Fruit fly (Drosophila melanogaster) whole organism, embryonic: ENCODE results near the gene ph-d.

Source experiments
- BEAF-32 ChIP-seq: fragments of 200-800 bp; sonication (Bioruptor generic); optimal IDR thresholded peaks from 3 replicates; lab custom pipeline; 2017; ENCODE audit warnings: missing biosample characterization, missing genetic modification characterization, mild to moderate bottlenecking, moderate library complexity, missing genetic modification reagents
- Bdp1 ChIP-seq: fragments of 200-800 bp; sonication (Bioruptor generic); optimal IDR thresholded peaks from 3 replicates; lab custom pipeline; 2016; ENCODE audit warnings: missing biosample characterization, missing genetic modification characterization
- CG11723 ChIP-seq: fragments of 200-800 bp; sonication (Bioruptor generic); optimal IDR thresholded peaks from 2 replicates; lab custom pipeline; 2017; ENCODE audit warnings: missing biosample characterization, mild to moderate bottlenecking, missing genetic modification characterization
- CG12299 ChIP-seq: fragments of 200-800 bp; sonication (Bioruptor generic); optimal IDR thresholded peaks from 2 replicates; lab custom pipeline; 2018; ENCODE audit warnings: missing biosample characterization, mild to moderate bottlenecking, missing genetic modification characterization
- CG12769 ChIP-seq: fragments of 200-800 bp; sonication (Bioruptor generic); optimal IDR thresholded peaks from 2 replicates; lab custom pipeline; 2019; ENCODE audit warnings: missing biosample characterization, mild to moderate bottlenecking, missing genetic modification characterization, moderate library complexity
- CG14441 ChIP-seq: fragments of 200-800 bp; sonication (Bioruptor generic); IDR thresholded peaks from 2 replicates; pipeline ENCODE4 v1.3.6; 2022; ENCODE audit warnings: missing biosample characterization, missing genetic modification characterization
- CG14667 ChIP-seq: fragments of 200-800 bp; sonication (Bioruptor generic); IDR thresholded peaks from 2 replicates; pipeline ENCODE4 v1.3.6; 2022; ENCODE audit warnings: missing biosample characterization, missing genetic modification characterization
- CG15011 ChIP-seq: fragments of 200-800 bp; sonication (Bioruptor generic); optimal IDR thresholded peaks from 3 replicates; lab custom pipeline; 2018; ENCODE audit warnings: missing biosample characterization, mild to moderate bottlenecking, missing genetic modification characterization
- CG17186 ChIP-seq: fragments of 200-800 bp; sonication (Bioruptor generic); optimal IDR thresholded peaks from 3 replicates; lab custom pipeline; 2017; ENCODE audit warnings: missing biosample characterization, missing genetic modification reagents, missing genetic modification characterization
- CG1792 ChIP-seq: fragments of 200-800 bp; sonication (Bioruptor generic); optimal IDR thresholded peaks from 2 replicates; lab custom pipeline; 2016; ENCODE audit warnings: missing biosample characterization, missing genetic modification characterization
- CG18599 ChIP-seq: fragments of 200-800 bp; sonication (Bioruptor generic); optimal IDR thresholded peaks from 3 replicates; lab custom pipeline; 2017; ENCODE audit warnings: missing biosample characterization, missing genetic modification characterization, mild to moderate bottlenecking, moderate library complexity, missing genetic modification reagents
- CG2199 ChIP-seq: fragments of 200-800 bp; sonication (Bioruptor generic); IDR thresholded peaks from 3 replicates; pipeline ENCODE4 v1.3.6; 2022; ENCODE audit warnings: missing biosample characterization, missing genetic modification characterization
- CG31365 ChIP-seq: fragments of 200-800 bp; sonication (Bioruptor generic); optimal IDR thresholded peaks from 2 replicates; lab custom pipeline; 2018; ENCODE audit warnings: missing biosample characterization, mild to moderate bottlenecking, missing genetic modification characterization
- CG31441 ChIP-seq: fragments of 200-800 bp; sonication (Bioruptor generic); IDR thresholded peaks from 2 replicates; pipeline ENCODE4 v1.3.6; 2022; ENCODE audit warnings: missing biosample characterization, missing genetic modification characterization
- CG33213 ChIP-seq: fragments of 200-800 bp; sonication (Bioruptor generic); optimal IDR thresholded peaks from 3 replicates; lab custom pipeline; 2016; ENCODE audit warnings: missing biosample characterization, missing genetic modification characterization
- CG3847 ChIP-seq: fragments of 200-800 bp; sonication (Bioruptor generic); IDR thresholded peaks from 2 replicates; pipeline ENCODE4 v1.3.6; 2022; ENCODE audit warnings: missing biosample characterization, missing genetic modification characterization
- CG42726 ChIP-seq: fragments of 200-800 bp; sonication (Bioruptor generic); IDR thresholded peaks from 2 replicates; pipeline ENCODE4 v1.3.6; 2022; ENCODE audit warnings: missing biosample characterization, missing genetic modification characterization; ENCODE audit not compliant: partially characterized antibody
- CG4360 ChIP-seq: fragments of 200-800 bp; sonication (Bioruptor generic); IDR thresholded peaks from 2 replicates; pipeline ENCODE4 v1.3.6; 2022; ENCODE audit warnings: missing biosample characterization, missing genetic modification characterization
- CG7556 ChIP-seq: fragments of 200-800 bp; sonication (Bioruptor generic); optimal IDR thresholded peaks from 2 replicates; lab custom pipeline; 2017; ENCODE audit warnings: missing biosample characterization, mild to moderate bottlenecking, missing genetic modification characterization
- CG7928 ChIP-seq: fragments of 200-800 bp; sonication (Bioruptor generic); optimal IDR thresholded peaks from 2 replicates; lab custom pipeline; 2017; ENCODE audit warnings: missing biosample characterization, mild to moderate bottlenecking, missing genetic modification characterization
- CG8290 ChIP-seq, 3 experiments: fragments of 200-800 bp; sonication (Bioruptor generic); optimal IDR thresholded peaks; 2 replicates each; lab custom pipeline; 2016 to 2019; ENCODE audit warnings: missing biosample characterization in 3 of 3, missing genetic modification characterization in 3 of 3, mild to moderate bottlenecking in 2 of 3, moderate library complexity in 1 of 3
- CG8388 ChIP-seq: fragments of 200-800 bp; sonication (Bioruptor generic); optimal IDR thresholded peaks from 2 replicates; lab custom pipeline; 2019; ENCODE audit warnings: missing biosample characterization, mild to moderate bottlenecking, missing genetic modification characterization, moderate library complexity
- CG9609 ChIP-seq: fragments of 200-800 bp; sonication (Bioruptor generic); optimal IDR thresholded peaks from 3 replicates; lab custom pipeline; 2016; ENCODE audit warnings: missing biosample characterization, missing genetic modification characterization
- CG9797 ChIP-seq: fragments of 200-800 bp; sonication (Bioruptor generic); optimal IDR thresholded peaks from 3 replicates; lab custom pipeline; 2018; ENCODE audit warnings: missing biosample characterization, mild to moderate bottlenecking, missing genetic modification characterization
- CG9876 ChIP-seq: fragments of 200-800 bp; sonication (Bioruptor generic); optimal IDR thresholded peaks from 2 replicates; lab custom pipeline; 2016; ENCODE audit warnings: missing biosample characterization, missing genetic modification characterization
- Dip3 ChIP-seq: fragments of 200-800 bp; sonication (Bioruptor generic); optimal IDR thresholded peaks from 3 replicates; lab custom pipeline; 2016; ENCODE audit warnings: missing biosample characterization, missing genetic modification characterization
- Dref ChIP-seq: fragments of 200-800 bp; sonication (Bioruptor generic); IDR thresholded peaks from 2 replicates; pipeline ENCODE4 v1.3.6; 2022; ENCODE audit warnings: missing biosample characterization, missing genetic modification characterization
- E2f2 ChIP-seq: fragments of 200-800 bp; sonication (Bioruptor generic); IDR thresholded peaks from 2 replicates; pipeline ENCODE4 v1.3.6; 2022; ENCODE audit warnings: missing biosample characterization, missing genetic modification characterization
- Mes4 ChIP-seq: fragments of 200-800 bp; sonication (Bioruptor generic); optimal IDR thresholded peaks from 2 replicates; lab custom pipeline; 2016; ENCODE audit warnings: missing biosample characterization, missing genetic modification characterization
- Ravus ChIP-seq: fragments of 200-800 bp; sonication (Bioruptor generic); IDR thresholded peaks from 2 replicates; pipeline ENCODE4 v1.3.6; 2022; ENCODE audit warnings: missing biosample characterization, missing genetic modification characterization
- Sox100B ChIP-seq: fragments of 200-800 bp; sonication (Bioruptor generic); optimal IDR thresholded peaks from 3 replicates; lab custom pipeline; 2018; ENCODE audit warnings: missing biosample characterization, mild to moderate bottlenecking, missing genetic modification characterization
- Sox102F ChIP-seq: fragments of 200-800 bp; sonication (Bioruptor generic); optimal IDR thresholded peaks from 2 replicates; lab custom pipeline; 2018; ENCODE audit warnings: missing biosample characterization, mild to moderate bottlenecking, missing genetic modification characterization, moderate library complexity
- Sry-β ChIP-seq: fragments of 200-800 bp; sonication (Bioruptor generic); optimal IDR thresholded peaks from 2 replicates; lab custom pipeline; 2018; ENCODE audit warnings: missing biosample characterization, mild to moderate bottlenecking, missing genetic modification characterization, moderate library complexity
- Vsx1 ChIP-seq: fragments of 200-800 bp; sonication (Bioruptor generic); optimal IDR thresholded peaks from 2 replicates; lab custom pipeline; 2017; ENCODE audit warnings: missing biosample characterization, mild to moderate bottlenecking, missing genetic modification characterization, missing genetic modification reagents
- Xbp1 ChIP-seq: fragments of 200-800 bp; sonication (Bioruptor generic); optimal IDR thresholded peaks from 3 replicates; lab custom pipeline; 2016; ENCODE audit warnings: missing biosample characterization, mild to moderate bottlenecking, missing genetic modification characterization
- amos ChIP-seq: fragments of 200-800 bp; sonication (Bioruptor generic); IDR thresholded peaks from 2 replicates; pipeline ENCODE4 v1.3.6; 2022; ENCODE audit warnings: missing biosample characterization, missing genetic modification characterization; ENCODE audit not compliant: partially characterized antibody
- bowl ChIP-seq: fragments of 200-800 bp; sonication (Bioruptor generic); IDR thresholded peaks from 2 replicates; pipeline ENCODE4 v1.3.6; 2022; ENCODE audit warnings: missing biosample characterization, missing genetic modification characterization
- chm ChIP-seq: fragments of 200-800 bp; sonication (Bioruptor generic); IDR thresholded peaks from 2 replicates; pipeline ENCODE4 v1.3.6; 2022; ENCODE audit warnings: missing biosample characterization, missing genetic modification characterization
- crol ChIP-seq: fragments of 200-800 bp; sonication (Bioruptor generic); IDR thresholded peaks from 2 replicates; pipeline ENCODE4 v1.3.6; 2022; ENCODE audit warnings: missing biosample characterization, missing genetic modification characterization
- gsb ChIP-seq: fragments of 200-800 bp; sonication (Bioruptor generic); IDR thresholded peaks from 2 replicates; pipeline ENCODE4 v1.3.6; 2022; ENCODE audit warnings: missing biosample characterization, missing genetic modification characterization
- jing ChIP-seq: fragments of 200-800 bp; sonication (Bioruptor generic); optimal IDR thresholded peaks from 2 replicates; lab custom pipeline; 2018; ENCODE audit warnings: missing biosample characterization, mild to moderate bottlenecking, missing genetic modification characterization
- pzg ChIP-seq: fragments of 200-800 bp; sonication (Bioruptor generic); optimal IDR thresholded peaks from 3 replicates; lab custom pipeline; 2018; ENCODE audit warnings: missing biosample characterization, mild to moderate bottlenecking, missing genetic modification characterization, moderate library complexity
- ro ChIP-seq: fragments of 200-800 bp; sonication (Bioruptor generic); IDR thresholded peaks from 2 replicates; pipeline ENCODE4 v1.3.6; 2022; ENCODE audit warnings: missing biosample characterization, missing genetic modification characterization
- row ChIP-seq: fragments of 200-800 bp; sonication (Bioruptor generic); IDR thresholded peaks from 3 replicates; pipeline ENCODE4 v1.3.6; 2022; ENCODE audit warnings: missing biosample characterization, missing genetic modification characterization
- so ChIP-seq: fragments of 200-800 bp; sonication (Bioruptor generic); IDR thresholded peaks from 3 replicates; pipeline ENCODE4 v1.3.6; 2022; ENCODE audit warnings: missing biosample characterization, missing genetic modification characterization
- unpg ChIP-seq: fragments of 200-800 bp; sonication (Bioruptor generic); optimal IDR thresholded peaks from 3 replicates; lab custom pipeline; 2018; ENCODE audit warnings: missing biosample characterization, mild to moderate bottlenecking, missing genetic modification characterization, moderate library complexity
- usp ChIP-seq: fragments of >200 bp; optimal IDR thresholded peaks from 2 replicates; lab custom pipeline; 2017; ENCODE audit warnings: missing biosample characterization, missing genetic modification characterization
- vnd ChIP-seq: fragments of 200-800 bp; sonication (Bioruptor generic); IDR thresholded peaks from 3 replicates; pipeline ENCODE4 v1.3.6; 2022; ENCODE audit warnings: missing biosample characterization, missing genetic modification characterization; ENCODE audit not compliant: partially characterized antibody
- z ChIP-seq: fragments of 200-800 bp; sonication (Bioruptor generic); IDR thresholded peaks from 3 replicates; pipeline ENCODE4 v1.3.6; 2022; ENCODE audit warnings: missing biosample characterization, missing genetic modification characterization
- zen ChIP-seq: fragments of 200-800 bp; sonication (Bioruptor generic); optimal IDR thresholded peaks from 3 replicates; lab custom pipeline; 2018; ENCODE audit warnings: missing biosample characterization, mild to moderate bottlenecking, missing genetic modification characterization, moderate library complexity

Gene ph-d

dm6 chrX:2083678-2084162 is 39.4 kb downstream of the ph-d start (continued):
- TF ChIP-seq CG9876 (GFP tag; lab: Kevin White, UChicago) (peak; percentile 76), Ravus (GFP tag; lab: Robert Waterston, UW) (peak; percentile 37), CG4360 (GFP tag; lab: Robert Waterston, UW) (0 out of 2 replicates have a peak, but pooled peaks have one; percentile 28), CG31365 (tag; lab: Kevin White, UChicago) (peak; percentile 74), Xbp1 (GFP tag; lab: Kevin White, UChicago) (peak; percentile 87), CG3847 (peak; percentile 74), gsb (GFP tag; lab: Robert Waterston, UW) (peak; percentile 72), vnd (GFP tag; lab: Robert Waterston, UW) (0 out of 3 replicates have a peak, but pooled peaks have one; percentile 16), so (GFP tag; lab: Robert Waterston, UW) (peak; percentile 92), CG12769 (tag; lab: Kevin White, UChicago) (peak; percentile 92), bowl (GFP tag; lab: Robert Waterston, UW) (peak; percentile 64), CG8388 (GFP tag; lab: Kevin White, UChicago) (peak; percentile 75), E2f2 (GFP tag; lab: Robert Waterston, UW) (peak; percentile 68), CG12299 (tag; lab: Kevin White, UChicago) (peak; percentile 65), CG8290 (GFP tag; optimal IDR thresholded peaks at IDR 0.05; lab: Kevin White, UChicago) (no peak), CG8290 (tag; optimal IDR thresholded peaks at IDR 0.05; lab: Kevin White, UChicago) (peak; percentile 11 to 96), Sox102F (GFP tag; lab: Kevin White, UChicago) (peak; percentile 87), Sox100B (GFP tag; lab: Kevin White, UChicago) (peak; percentile 52), CG18599 (peak; percentile 80), chm (GFP tag; lab: Robert Waterston, UW) (peak; percentile 82), Vsx1 (peak; percentile 52), BEAF-32 (no peak), usp (no peak), z (GFP tag; lab: Robert Waterston, UW) (0 out of 3 replicates have a peak, but pooled peaks have one; percentile 15), ro (peak; percentile 44; the same call in 1 of the 2 replicates), CG42726 (GFP tag; lab: Robert Waterston, UW) (no peak), CG14667 (GFP tag; lab: Robert Waterston, UW) (peak; percentile 81), Bdp1 (peak; percentile 67), zen (tag; lab: Kevin White, UChicago) (no peak), CG9609 (GFP tag; lab: Kevin White, UChicago) (peak; percentile 86), crol (GFP tag; lab: Robert Waterston, UW) (peak; percentile 98), Mes4 (GFP tag; lab: Kevin White, UChicago) (peak; percentile 83), CG15011 (GFP tag; lab: Kevin White, UChicago) (peak; percentile 34), jing (GFP tag; lab: Kevin White, UChicago) (peak; percentile 72), pzg (GFP tag; lab: Kevin White, UChicago) (no peak), Sry-β (GFP tag; lab: Kevin White, UChicago) (peak; percentile 14), unpg (GFP tag; lab: Kevin White, UChicago) (peak; percentile 83), CG17186 (GFP tag; lab: Kevin White, UChicago) (peak; percentile 57), CG11723 (GFP tag; lab: Kevin White, UChicago) (peak; percentile 74), CG31441 (GFP tag; lab: Robert Waterston, UW) (peak; percentile 78), CG9797 (GFP tag; lab: Kevin White, UChicago) (peak; percentile 21), Dip3 (GFP tag; lab: Kevin White, UChicago) (peak; percentile 60), CG14441 (GFP tag; lab: Robert Waterston, UW) (peak; percentile 93), row (GFP tag; lab: Robert Waterston, UW) (peak; percentile 97), CG7928 (GFP tag; lab: Kevin White, UChicago) (peak; percentile 18), Dref (GFP tag; lab: Robert Waterston, UW) (no peak), CG7556 (peak; percentile 72), CG2199 (GFP tag; lab: Robert Waterston, UW) (peak; percentile 45; the same call in 1 of the 3 replicates), CG1792 (GFP tag; lab: Kevin White, UChicago) (peak; percentile 74), amos (GFP tag; lab: Robert Waterston, UW) (no peak), CG33213 (GFP tag; lab: Kevin White, UChicago) (peak; percentile 73)
